Worm (Caenorhabditis elegans) whole organism, young adult: ENCODE data around the gene B0554.1.

Experiments used
- B0336.3 ChIP-seq: fragments of 200-800 bp; sonication (Bioruptor generic); IDR thresholded peaks from 2 replicates; pipeline ENCODE4 v1.3.6; 2022; ENCODE audit warnings: missing genetic modification characterization, missing compliant biosample characterization
- F39B2.1 ChIP-seq: fragments of 200-800 bp; sonication (Bioruptor generic); IDR thresholded peaks from 2 replicates; pipeline ENCODE4 v1.3.6; 2022; ENCODE audit warnings: missing genetic modification reagents, missing genetic modification characterization, missing compliant biosample characterization
- F49E8.2 ChIP-seq: sonication (generic microtip); optimal IDR thresholded peaks from 3 replicates; lab custom pipeline; 2017; ENCODE audit warnings: missing genetic modification characterization, mild to moderate bottlenecking, missing compliant biosample characterization, antibody characterized with exemption, moderate library complexity; ENCODE audit not compliant: insufficient read depth
- K11D2.4 ChIP-seq: fragments of 200-800 bp; sonication (Bioruptor generic); IDR thresholded peaks from 2 replicates; pipeline ENCODE4 v1.3.6; 2022; ENCODE audit warnings: missing genetic modification reagents, missing genetic modification characterization, missing compliant biosample characterization
- K12H6.12 ChIP-seq: fragments of 200-800 bp; sonication (Bioruptor generic); optimal IDR thresholded peaks from 2 replicates; lab custom pipeline; 2018; ENCODE audit warnings: mild to moderate bottlenecking, missing genetic modification characterization, missing compliant biosample characterization
- Y67H2A.10 ChIP-seq: fragments of 200-800 bp; sonication (Bioruptor generic); conservative IDR thresholded peaks from 2 replicates; pipeline ENCODE4 v1.3.6; 2022; ENCODE audit warnings: missing genetic modification reagents, missing genetic modification characterization, missing compliant biosample characterization
- attf-6 ChIP-seq: fragments of 200-800 bp; sonication (Bioruptor generic); IDR thresholded peaks from 2 replicates; pipeline ENCODE4 v1.3.6; 2022; ENCODE audit warnings: missing genetic modification reagents, missing genetic modification characterization, missing compliant biosample characterization
- cebp-2 ChIP-seq: fragments of 200-800 bp; sonication (Bioruptor generic); IDR thresholded peaks from 2 replicates; pipeline ENCODE4 v1.3.6; 2022; ENCODE audit warnings: missing genetic modification characterization, missing compliant biosample characterization
- ceh-58 ChIP-seq: fragments of 200-800 bp; sonication (Bioruptor generic); IDR thresholded peaks from 2 replicates; pipeline ENCODE4 v1.3.6; 2022; ENCODE audit warnings: missing genetic modification characterization, missing compliant biosample characterization
- chd-7 ChIP-seq: sonication (generic microtip); optimal IDR thresholded peaks from 2 replicates; lab custom pipeline; 2016; ENCODE audit warnings: mild to moderate bottlenecking, missing genetic modification characterization, moderate library complexity, missing compliant biosample characterization
- dpff-1 ChIP-seq: sonication (generic microtip); optimal IDR thresholded peaks from 2 replicates; lab custom pipeline; 2017; ENCODE audit warnings: mild to moderate bottlenecking, missing genetic modification characterization, missing compliant biosample characterization
- egl-44 ChIP-seq: fragments of 200-800 bp; sonication (Bioruptor generic); IDR thresholded peaks from 2 replicates; pipeline ENCODE4 v1.3.6; 2022; ENCODE audit warnings: missing genetic modification reagents, missing genetic modification characterization, missing compliant biosample characterization
- egrh-3 ChIP-seq: fragments of 200-800 bp; sonication (Bioruptor generic); IDR thresholded peaks from 2 replicates; pipeline ENCODE4 v1.3.6; 2022; ENCODE audit warnings: missing genetic modification reagents, missing genetic modification characterization, missing compliant biosample characterization
- fkh-3 ChIP-seq: sonication (generic microtip); optimal IDR thresholded peaks from 2 replicates; lab custom pipeline; 2016; ENCODE audit warnings: mild to moderate bottlenecking, missing genetic modification characterization, missing compliant biosample characterization
- lag-1 ChIP-seq: fragments of 200-800 bp; sonication (Bioruptor generic); IDR thresholded peaks from 2 replicates; pipeline ENCODE4 v1.3.6; 2022; ENCODE audit warnings: missing genetic modification reagents, missing genetic modification characterization, missing compliant biosample characterization
- lin-26 ChIP-seq: fragments of 200-800 bp; sonication (Bioruptor generic); IDR thresholded peaks from 2 replicates; pipeline ENCODE4 v1.3.6; 2022; ENCODE audit warnings: missing genetic modification reagents, missing genetic modification characterization, missing compliant biosample characterization
- lsl-1 ChIP-seq: fragments of 200-800 bp; sonication (Bioruptor generic); optimal IDR thresholded peaks from 2 replicates; lab custom pipeline; 2018; ENCODE audit warnings: mild to moderate bottlenecking, missing genetic modification characterization, moderate library complexity, missing compliant biosample characterization
- madf-10 ChIP-seq: sonication (generic microtip); optimal IDR thresholded peaks from 2 replicates; lab custom pipeline; 2016; ENCODE audit warnings: mild to moderate bottlenecking, missing genetic modification characterization, missing compliant biosample characterization
- madf-8 ChIP-seq: fragments of 200-800 bp; sonication (Bioruptor generic); conservative IDR thresholded peaks from 2 replicates; pipeline ENCODE4 v1.3.6; 2022; ENCODE audit warnings: missing genetic modification reagents, missing genetic modification characterization, missing compliant biosample characterization
- mel-28 ChIP-seq: sonication (generic microtip); optimal IDR thresholded peaks from 2 replicates; lab custom pipeline; 2016; ENCODE audit warnings: borderline replicate concordance, mild to moderate bottlenecking, missing genetic modification characterization, missing compliant biosample characterization
- nfya-1 ChIP-seq: sonication (generic microtip); optimal IDR thresholded peaks from 2 replicates; lab custom pipeline; 2017; ENCODE audit warnings: antibody characterized with exemption, missing compliant biosample characterization, missing genetic modification characterization, borderline replicate concordance; ENCODE audit not compliant: insufficient read depth
- nhr-27 ChIP-seq: fragments of 200-800 bp; sonication (Bioruptor generic); optimal IDR thresholded peaks from 2 replicates; lab custom pipeline; 2018; ENCODE audit warnings: mild to moderate bottlenecking, missing genetic modification characterization, moderate library complexity, missing compliant biosample characterization
- nhr-80 ChIP-seq: sonication (generic microtip); optimal IDR thresholded peaks from 2 replicates; lab custom pipeline; 2016; ENCODE audit warnings: missing genetic modification characterization, missing compliant biosample characterization
- pha-4 ChIP-seq: fragments of 150-350 bp; sonication (generic microtip); optimal IDR thresholded peaks from 2 replicates; lab custom pipeline; 2014; ENCODE audit warnings: missing biosample characterization, missing genetic modification reagents, missing genetic modification characterization
- rcor-1 ChIP-seq: fragments of 200-800 bp; sonication (Bioruptor generic); IDR thresholded peaks from 2 replicates; pipeline ENCODE4 v1.3.6; 2022; ENCODE audit warnings: missing genetic modification reagents, missing genetic modification characterization, missing compliant biosample characterization
- rec-8 ChIP-seq, 2 experiments: sonication (generic microtip); optimal IDR thresholded peaks; 2 replicates each; lab custom pipeline; 2016; ENCODE audit warnings: mild to moderate bottlenecking in 2 of 2, missing genetic modification characterization in 2 of 2, missing genetic modification reagents in 2 of 2, missing genotype in 2 of 2, missing biosample characterization in 1 of 2, missing compliant biosample characterization in 1 of 2, moderate library complexity in 1 of 2
- sdz-38 ChIP-seq: sonication (generic microtip); optimal IDR thresholded peaks from 2 replicates; lab custom pipeline; 2016; ENCODE audit warnings: missing genotype, missing genetic modification characterization, missing compliant biosample characterization
- zfh-2 ChIP-seq: fragments of 200-800 bp; sonication (Bioruptor generic); conservative IDR thresholded peaks from 2 replicates; pipeline ENCODE4 v1.3.6; 2022; ENCODE audit warnings: missing genetic modification reagents, missing genetic modification characterization, missing compliant biosample characterization
- zim-3 ChIP-seq: sonication (generic microtip); optimal IDR thresholded peaks from 2 replicates; lab custom pipeline; 2017; ENCODE audit warnings: mild to moderate bottlenecking, missing genetic modification characterization, moderate library complexity, missing compliant biosample characterization
- ztf-22 ChIP-seq: fragments of 200-800 bp; sonication (Bioruptor generic); optimal IDR thresholded peaks from 2 replicates; lab custom pipeline; 2018; ENCODE audit warnings: mild to moderate bottlenecking, missing genetic modification characterization, moderate library complexity, missing compliant biosample characterization
- ztf-3 ChIP-seq: fragments of 200-800 bp; sonication (Bioruptor generic); optimal IDR thresholded peaks from 2 replicates; lab custom pipeline; 2018; ENCODE audit warnings: mild to moderate bottlenecking, missing genetic modification characterization, missing compliant biosample characterization

Gene B0554.1

ce11 chrV:440923-441322 is 2.7 kb downstream of the B0554.1 start, which contains the start of gene B0554.7:
TSS of gene B0554.7 (minus strand) at chrV:441023.
- TF ChIP-seq ztf-3 (GFP tag; lab: Kevin White, UChicago) (no peak), cebp-2 (GFP tag; lab: Robert Waterston, UW) (no peak), madf-10 (tag; lab: Kevin White, UChicago) (no peak), rcor-1 (no peak), ztf-22 (GFP tag; lab: Kevin White, UChicago) (no peak), lsl-1 (GFP tag; lab: Kevin White, UChicago) (no peak), F49E8.2 (no peak), nhr-80 (tag; lab: Kevin White, UChicago) (no peak), dpff-1 (tag; lab: Kevin White, UChicago) (no peak), zim-3 (tag; lab: Kevin White, UChicago) (no peak), ceh-58 (GFP tag; lab: Robert Waterston, UW) (no peak), sdz-38 (tag; lab: Kevin White, UChicago) (no peak), fkh-3 (tag; lab: Kevin White, UChicago) (no peak)

ce11 chrV:443193-443592 is 5.0 kb downstream of the B0554.1 start, which contains the start of gene srh-33:
TSS of gene srh-33 (minus strand) at chrV:443293.
- TF ChIP-seq K12H6.12 (tag; lab: Kevin White, UChicago) = no peak
- no peak for TF ChIP-seq madf-8 (GFP tag; lab: Robert Waterston, UW)
- no peak for TF ChIP-seq rec-8 (tag; optimal IDR thresholded peaks at IDR 0.05; lab: Kevin White, UChicago)
- no peak for TF ChIP-seq nfya-1 (tag; lab: Kevin White, UChicago)
- no peak for TF ChIP-seq chd-7

- TF ChIP-seq pha-4 (tag; lab: Kevin White, UChicago) = no peak
- no peak for TF ChIP-seq B0336.3 (GFP tag; lab: Robert Waterston, UW)
- TF ChIP-seq lag-1 (GFP tag; lab: Robert Waterston, UW) = no peak
- TF ChIP-seq attf-6 (GFP tag; lab: Robert Waterston, UW) = no peak
- no peak for TF ChIP-seq sdz-38 (tag; lab: Kevin White, UChicago)
- TF ChIP-seq F39B2.1 (GFP tag; lab: Robert Waterston, UW) = no peak
Measured at ce11 chrV:446574-446973, 8.4 kb downstream of the B0554.1 start, which contains the start of gene srh-34. TSS of gene srh-34 (minus strand) at chrV:446674.

- no peak for TF ChIP-seq nhr-27 (tag; lab: Kevin White, UChicago)
- 0 out of 2 replicates have a peak, but pooled peaks have one; percentile 39 for TF ChIP-seq lin-26
- TF ChIP-seq zfh-2 (GFP tag; lab: Robert Waterston, UW) = peak; percentile 72
- no peak for TF ChIP-seq sdz-38 (tag; lab: Kevin White, UChicago)
- TF ChIP-seq mel-28 (tag; lab: Kevin White, UChicago) = no peak
Measured at ce11 chrV:446988-447387, 8.8 kb downstream of the B0554.1 start.

ce11 chrV:449130-449529 is 10.9 kb downstream of the B0554.1 start, which contains the start of gene srh-35:
TSS of gene srh-35 (minus strand) at chrV:449230.
- TF ChIP-seq egrh-3 (GFP tag; lab: Robert Waterston, UW) (no peak), egl-44 (no peak), chd-7 (no peak), K11D2.4 (no peak), lsl-1 (GFP tag; lab: Kevin White, UChicago) (no peak), ceh-58 (GFP tag; lab: Robert Waterston, UW) (no peak), zim-3 (tag; lab: Kevin White, UChicago) (no peak), Y67H2A.10 (no peak), zfh-2 (GFP tag; lab: Robert Waterston, UW) (no peak)
